Worm (Caenorhabditis elegans) whole organism, L1 larva: ENCODE results near the gene F19B10.5.
A peak's percentile ranks its signal among the peaks of the same experiment; 100 is the strongest.

Source experiments
- C04F5.9 ChIP-seq: sonication (generic microtip); optimal IDR thresholded peaks from 2 replicates; lab custom pipeline; 2016; ENCODE audit warnings: missing genetic modification characterization, missing compliant biosample characterization
- F16B12.6 ChIP-seq: fragments of 150-350 bp; optimal IDR thresholded peaks from 2 replicates; lab custom pipeline; 2014; ENCODE audit warnings: missing biosample characterization, missing genetic modification characterization
- aha-1 ChIP-seq: fragments of 150-350 bp; optimal IDR thresholded peaks from 2 replicates; lab custom pipeline; 2014; ENCODE audit warnings: missing biosample characterization, missing genetic modification characterization
- ama-1 ChIP-seq: fragments of 150-350 bp; optimal IDR thresholded peaks from 2 replicates; lab custom pipeline; 2014
- ceh-63 ChIP-seq: fragments of 200-800 bp; sonication (Bioruptor generic); optimal IDR thresholded peaks from 2 replicates; lab custom pipeline; 2018; ENCODE audit warnings: mild to moderate bottlenecking, missing genetic modification characterization, missing compliant biosample characterization
- ceh-82 ChIP-seq, 3 experiments: fragments of 150-350 bp in 1 of 3; sonication (generic microtip) in 2 of 3; optimal IDR thresholded peaks; 2 replicates each; lab custom pipeline; 2014 to 2017; ENCODE audit warnings: missing biosample characterization in 3 of 3, missing genetic modification characterization in 3 of 3
- ceh-88 ChIP-seq: fragments of 200-800 bp; sonication (Bioruptor generic); IDR thresholded peaks from 2 replicates; pipeline ENCODE4 v1.3.6; 2022; ENCODE audit warnings: missing genetic modification characterization, missing compliant biosample characterization
- ceh-90 ChIP-seq: sonication (generic microtip); optimal IDR thresholded peaks from 2 replicates; lab custom pipeline; 2016; ENCODE audit warnings: missing genetic modification characterization, missing compliant biosample characterization
- dpl-1 ChIP-seq, 3 experiments: fragments of 150-350 bp in 2 of 3; sonication (generic microtip) in 1 of 3; optimal IDR thresholded peaks; 2 replicates each; lab custom pipeline; 2014 to 2017; ENCODE audit warnings: missing biosample characterization in 3 of 3, missing genetic modification characterization in 3 of 3, missing genetic modification reagents in 3 of 3
- efl-1 ChIP-seq, 4 experiments: fragments of 150-350 bp; optimal IDR thresholded peaks in 3 of 4; peaks in 1 of 4; 1 replicate in 1 of 4; 2 replicates in 3 of 4; lab custom pipeline; 2014; ENCODE audit warnings: missing biosample characterization in 2 of 4, missing genetic modification characterization in 2 of 4, missing genetic modification reagents in 2 of 4
- efl-3 ChIP-seq: fragments of 200-800 bp; sonication (Bioruptor generic); optimal IDR thresholded peaks from 2 replicates; lab custom pipeline; 2018; ENCODE audit warnings: mild to moderate bottlenecking, missing genetic modification characterization, missing compliant biosample characterization
- egl-13 ChIP-seq: sonication (generic microtip); optimal IDR thresholded peaks from 2 replicates; lab custom pipeline; 2016; ENCODE audit warnings: missing genotype, missing genetic modification reagents, missing genetic modification characterization, missing compliant biosample characterization
- egl-27 ChIP-seq, 2 experiments: fragments of 150-350 bp in 1 of 2; sonication (generic microtip); optimal IDR thresholded peaks; 3 replicates each; lab custom pipeline; 2017 to 2018; ENCODE audit warnings: missing biosample characterization in 2 of 2, missing genetic modification characterization in 2 of 2, missing genetic modification reagents in 2 of 2
- ets-5 ChIP-seq: fragments of 200-800 bp; sonication (Bioruptor generic); IDR thresholded peaks from 2 replicates; pipeline ENCODE4 v1.3.6; 2022; ENCODE audit warnings: missing genetic modification characterization, missing compliant biosample characterization
- fkh-10 ChIP-seq: sonication (generic microtip); optimal IDR thresholded peaks from 2 replicates; lab custom pipeline; 2017; ENCODE audit warnings: missing biosample characterization, missing genetic modification reagents, missing genetic modification characterization
- fkh-4 ChIP-seq: sonication (generic microtip); optimal IDR thresholded peaks from 2 replicates; lab custom pipeline; 2016; ENCODE audit warnings: missing compliant biosample characterization, missing genetic modification characterization, borderline replicate concordance
- fos-1 ChIP-seq: fragments of 150-350 bp; optimal IDR thresholded peaks from 2 replicates; lab custom pipeline; 2014; ENCODE audit warnings: missing biosample characterization, missing genetic modification characterization
- irx-1 ChIP-seq: sonication (generic microtip); optimal IDR thresholded peaks from 2 replicates; lab custom pipeline; 2016; ENCODE audit warnings: missing genetic modification characterization, missing compliant biosample characterization
- lin-14 ChIP-seq: fragments of 200-800 bp; sonication (Bioruptor generic); optimal IDR thresholded peaks from 2 replicates; lab custom pipeline; 2018; ENCODE audit warnings: mild to moderate bottlenecking, missing genetic modification characterization, moderate library complexity, missing compliant biosample characterization
- lsy-2 ChIP-seq, 2 experiments: fragments of 150-350 bp; optimal IDR thresholded peaks; 2 replicates each; lab custom pipeline; 2014; ENCODE audit warnings: missing biosample characterization in 2 of 2, missing genetic modification characterization in 2 of 2
- mef-2 ChIP-seq: fragments of 150-350 bp; optimal IDR thresholded peaks from 2 replicates; lab custom pipeline; 2014; ENCODE audit warnings: missing biosample characterization, missing genetic modification characterization
- nhr-237 ChIP-seq: fragments of 150-350 bp; optimal IDR thresholded peaks from 2 replicates; lab custom pipeline; 2014; ENCODE audit warnings: missing biosample characterization, missing genetic modification characterization
- nhr-28 ChIP-seq: fragments of 150-350 bp; optimal IDR thresholded peaks from 2 replicates; lab custom pipeline; 2014; ENCODE audit warnings: missing biosample characterization, missing genetic modification characterization
- nhr-71 ChIP-seq: sonication (generic microtip); optimal IDR thresholded peaks from 2 replicates; lab custom pipeline; 2016; ENCODE audit warnings: mild to moderate bottlenecking, missing genetic modification characterization, moderate library complexity, missing compliant biosample characterization
- pqm-1 ChIP-seq: sonication (generic microtip); optimal IDR thresholded peaks from 3 replicates; lab custom pipeline; 2017; ENCODE audit warnings: missing biosample characterization, missing genetic modification characterization
- skn-1 ChIP-seq: fragments of 150-350 bp; optimal IDR thresholded peaks from 2 replicates; lab custom pipeline; 2014; ENCODE audit warnings: missing biosample characterization, missing genetic modification characterization
- snu-23 ChIP-seq: sonication (generic microtip); optimal IDR thresholded peaks from 2 replicates; lab custom pipeline; 2016; ENCODE audit warnings: missing genetic modification characterization, missing compliant biosample characterization
- sox-4 ChIP-seq: sonication (generic microtip); optimal IDR thresholded peaks from 2 replicates; lab custom pipeline; 2016; ENCODE audit warnings: missing genetic modification characterization, missing compliant biosample characterization
- swsn-7 ChIP-seq: sonication (generic microtip); optimal IDR thresholded peaks from 2 replicates; lab custom pipeline; 2016; ENCODE audit warnings: missing genetic modification characterization, missing compliant biosample characterization
- tlp-1 ChIP-seq: fragments of 150-350 bp; optimal IDR thresholded peaks from 2 replicates; lab custom pipeline; 2014; ENCODE audit warnings: missing biosample characterization, missing genetic modification characterization
- unc-62 ChIP-seq: fragments of 150-350 bp; optimal IDR thresholded peaks from 2 replicates; lab custom pipeline; 2014; ENCODE audit warnings: missing biosample characterization, missing genetic modification reagents, missing genetic modification characterization
- unc-86 ChIP-seq: sonication (generic microtip); optimal IDR thresholded peaks from 2 replicates; lab custom pipeline; 2016; ENCODE audit warnings: missing genetic modification characterization, missing compliant biosample characterization
- unc-98 ChIP-seq: fragments of 200-800 bp; sonication (Bioruptor generic); IDR thresholded peaks from 2 replicates; pipeline ENCODE4 v1.3.6; 2022; ENCODE audit warnings: missing genetic modification characterization, missing compliant biosample characterization
- vab-15 ChIP-seq: sonication (generic microtip); optimal IDR thresholded peaks from 2 replicates; lab custom pipeline; 2017; ENCODE audit warnings: missing genotype, mild to moderate bottlenecking, missing genetic modification characterization, missing compliant biosample characterization
- zag-1 ChIP-seq: fragments of 150-350 bp; optimal IDR thresholded peaks from 2 replicates; lab custom pipeline; 2014; ENCODE audit warnings: missing biosample characterization, missing genetic modification characterization
- zip-4 ChIP-seq: fragments of 200-800 bp; sonication (Bioruptor generic); optimal IDR thresholded peaks from 2 replicates; lab custom pipeline; 2018; ENCODE audit warnings: mild to moderate bottlenecking, missing genetic modification characterization, moderate library complexity, missing compliant biosample characterization
- ztf-11 ChIP-seq, 2 experiments: sonication (generic microtip); optimal IDR thresholded peaks; 2 replicates each; lab custom pipeline; 2016 to 2017; ENCODE audit warnings: missing genetic modification characterization in 2 of 2, missing biosample characterization in 1 of 2, missing compliant biosample characterization in 1 of 2

Gene F19B10.5

ce11 chrII:3684487-3685067 lies 29.1 kb downstream of the F19B10.5 start:
- no peak for TF ChIP-seq unc-98
- peak; percentile 17 for TF ChIP-seq skn-1
- TF ChIP-seq zip-4 (GFP tag; lab: Kevin White, UChicago): peak; percentile 47
- no peak for TF ChIP-seq mef-2 (tag; lab: Kevin White, UChicago)
- no peak for TF ChIP-seq egl-13
- no peak for TF ChIP-seq efl-1 (optimal IDR thresholded peaks at IDR 0.05; lab: Kevin White, UChicago)
- peak in 1 of 2 experiments; percentile 78 for TF ChIP-seq efl-1 (GFP tag; optimal IDR thresholded peaks at IDR 0.05 in 1 of 2; lab: Kevin White, UChicago)

DNA sequence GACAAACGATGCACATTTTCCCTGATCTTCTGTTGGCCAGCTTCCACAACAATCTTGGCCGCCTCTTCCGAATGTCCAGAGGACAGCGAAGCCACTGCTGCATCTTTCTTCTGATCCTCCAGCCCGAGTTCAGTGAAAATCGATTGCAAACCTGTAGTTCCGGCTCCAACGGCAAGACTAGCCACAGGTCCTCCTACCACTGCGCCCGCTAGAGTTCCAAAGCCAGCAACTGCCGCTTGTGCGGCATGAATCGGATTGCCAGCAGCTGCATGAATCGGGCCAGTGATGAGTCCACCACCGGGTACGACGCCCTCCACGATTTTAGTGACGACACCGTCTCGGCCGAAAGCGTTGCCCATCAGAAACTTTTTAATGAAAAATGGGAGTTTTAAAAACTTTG lies 32.9 kb downstream of the F19B10.5 start, which contains the start of gene ifas-1:
Gene ifas-1 (minus strand): TSS at position 387 of the 400 bp plus-strand sequence.
- TF ChIP-seq egl-27 (tag; optimal IDR thresholded peaks at IDR 0.05; lab: Kevin White, UChicago): no peak
- TF ChIP-seq irx-1 (tag; lab: Kevin White, UChicago): no peak
- no peak for TF ChIP-seq nhr-237 (tag; lab: Kevin White, UChicago)
- no peak for TF ChIP-seq F16B12.6 (tag; lab: Kevin White, UChicago)
- TF ChIP-seq vab-15: no peak
- no peak for TF ChIP-seq efl-1 (optimal IDR thresholded peaks at IDR 0.05; lab: Kevin White, UChicago)
- no peak for TF ChIP-seq efl-1 (GFP tag; optimal IDR thresholded peaks at IDR 0.05 in 1 of 2; lab: Kevin White, UChicago)
- TF ChIP-seq fkh-10 (GFP tag; lab: Kevin White, UChicago): no peak
- no peak for TF ChIP-seq sox-4 (tag; lab: Kevin White, UChicago)
- no peak for TF ChIP-seq ama-1 (lab: Kevin White, UChicago)
- no peak for TF ChIP-seq zag-1 (tag; lab: Kevin White, UChicago)
- no peak for TF ChIP-seq ceh-90 (tag; lab: Kevin White, UChicago)
- TF ChIP-seq C04F5.9 (tag; lab: Kevin White, UChicago): no peak
- TF ChIP-seq lin-14 (GFP tag; lab: Kevin White, UChicago): no peak
- TF ChIP-seq dpl-1 (GFP tag; optimal IDR thresholded peaks at IDR 0.05; lab: Kevin White, UChicago): no peak
- no peak for TF ChIP-seq ceh-88 (GFP tag; lab: Robert Waterston, UW)
- no peak for TF ChIP-seq skn-1
- TF ChIP-seq pqm-1 (tag; lab: Kevin White, UChicago): no peak
- TF ChIP-seq ceh-63 (GFP tag; lab: Kevin White, UChicago): no peak
- no peak for TF ChIP-seq swsn-7 (tag; lab: Kevin White, UChicago)

DNA sequence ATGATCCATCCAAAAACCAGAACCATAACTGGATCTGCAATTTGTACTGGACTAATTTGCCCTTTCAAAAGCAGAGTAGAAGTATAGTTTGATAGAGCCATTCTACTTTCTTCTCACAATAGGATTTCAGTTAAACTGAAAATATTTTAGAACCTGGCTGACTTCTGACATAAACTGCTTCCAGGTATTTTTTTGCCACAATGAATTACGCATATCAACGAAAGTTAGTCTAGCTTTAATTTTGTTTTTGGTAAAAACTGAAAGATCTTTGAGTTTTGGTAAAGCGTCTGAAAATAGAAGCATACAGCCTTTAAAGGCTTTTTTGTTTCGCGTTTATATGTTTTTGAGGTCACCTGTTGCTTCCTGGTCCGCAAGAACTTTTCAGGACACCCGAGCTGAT lies 35.2 kb downstream of the F19B10.5 start, which contains the start of gene srx-101:
Gene srx-101 (minus strand): TSS at position 101 of the 400 bp plus-strand sequence.
- TF ChIP-seq fos-1 (tag; lab: Kevin White, UChicago): no peak
- no peak for TF ChIP-seq efl-3 (GFP tag; lab: Kevin White, UChicago)
- no peak for TF ChIP-seq ztf-11 (tag; optimal IDR thresholded peaks at IDR 0.05; lab: Kevin White, UChicago)
- no peak for TF ChIP-seq nhr-71 (tag; lab: Kevin White, UChicago)
- TF ChIP-seq lsy-2 (tag; optimal IDR thresholded peaks at IDR 0.05; lab: Kevin White, UChicago): no peak
- TF ChIP-seq fkh-4 (tag; lab: Kevin White, UChicago): no peak
- TF ChIP-seq pqm-1 (tag; lab: Kevin White, UChicago): no peak
- TF ChIP-seq unc-62 (GFP tag; lab: Kevin White, UChicago): no peak
- TF ChIP-seq unc-86 (tag; lab: Kevin White, UChicago): no peak
- no peak for TF ChIP-seq unc-98
- no peak for TF ChIP-seq snu-23 (GFP tag; lab: Kevin White, UChicago)
- TF ChIP-seq ceh-82 (tag; optimal IDR thresholded peaks at IDR 0.05; lab: Kevin White, UChicago): no peak
- TF ChIP-seq egl-13: no peak
- TF ChIP-seq aha-1 (tag; lab: Kevin White, UChicago): no peak
- no peak for TF ChIP-seq tlp-1 (tag; lab: Kevin White, UChicago)
- TF ChIP-seq ets-5: no peak
- TF ChIP-seq mef-2 (tag; lab: Kevin White, UChicago): no peak
- TF ChIP-seq nhr-28 (tag; lab: Kevin White, UChicago): no peak
